Worm (Caenorhabditis elegans): ENCODE data around the gene daf-11.

ce11 chrV:11730060-11730459 is 4.2 kb upstream of the daf-11 start, which contains the start of gene rhr-2:
- TF ChIP-seq snpc-4 (tag; optimal IDR thresholded peaks at IDR 0.05), result no peak
- TF ChIP-seq nhr-12 (tag; optimal IDR thresholded peaks at IDR 0.05), result no peak
- no peak for TF ChIP-seq unc-39 (tag; optimal IDR thresholded peaks at IDR 0.05)
- no peak for TF ChIP-seq ceh-16 (tag; optimal IDR thresholded peaks at IDR 0.05)
